Worm (Caenorhabditis elegans): ENCODE measurements around the gene srsx-19.

Gene srsx-19

DNA sequence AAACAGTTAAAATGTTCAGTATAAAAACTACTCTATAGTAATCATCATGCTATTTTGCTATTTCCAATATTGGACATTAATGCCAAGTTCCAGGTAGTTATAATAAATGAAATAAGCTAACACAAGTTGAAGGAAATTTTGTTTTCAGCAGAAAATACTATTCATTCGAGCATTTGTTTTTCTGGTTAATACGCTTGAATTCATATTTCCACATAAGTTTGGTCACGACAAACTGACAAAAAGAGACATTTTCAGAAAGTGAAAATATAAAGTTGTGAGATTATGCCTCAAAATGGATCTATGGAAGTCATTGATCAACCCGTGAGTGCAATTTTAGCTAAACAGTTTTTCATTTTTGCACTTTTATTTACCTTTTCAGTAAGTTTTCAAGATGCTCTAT is 42.3 kb upstream of the srsx-19 start, which contains the start of gene srx-131:
Gene srx-131 (plus strand): TSS at position 301 of the 400 bp plus-strand sequence.
- TF ChIP-seq lin-40 (tag; optimal IDR thresholded peaks at IDR 0.05): no peak

- no peak for TF ChIP-seq madf-3 (GFP tag; IDR thresholded peaks at IDR 0.05)
- no peak for TF ChIP-seq athp-1 (tag; optimal IDR thresholded peaks at IDR 0.05)
- TF ChIP-seq lsy-27 (tag; optimal IDR thresholded peaks at IDR 0.05; ENCODE audit: borderline replicate concordance, insufficient read depth): no peak
- TF ChIP-seq ceh-91 (GFP tag; IDR thresholded peaks at IDR 0.05): no peak
- no peak for TF ChIP-seq lag-1 (GFP tag; IDR thresholded peaks at IDR 0.05)
- no peak for TF ChIP-seq nhr-80 (tag; optimal IDR thresholded peaks at IDR 0.05)
- no peak for TF ChIP-seq tlf-1 (GFP tag; optimal IDR thresholded peaks at IDR 0.05)
- no peak for TF ChIP-seq somi-1 (GFP tag; optimal IDR thresholded peaks at IDR 0.05)
- TF ChIP-seq repo-1 (tag; optimal IDR thresholded peaks at IDR 0.05): no peak
- TF ChIP-seq tbx-9 (tag; optimal IDR thresholded peaks at IDR 0.05; ENCODE audit: borderline replicate concordance): no peak
- no peak for TF ChIP-seq egl-44 (GFP tag; IDR thresholded peaks at IDR 0.05)
- TF ChIP-seq ztf-22 (GFP tag; optimal IDR thresholded peaks at IDR 0.05): no peak
- no peak for TF ChIP-seq mes-4 (tag; optimal IDR thresholded peaks at IDR 0.05)
- TF ChIP-seq ets-4 (GFP tag; optimal IDR thresholded peaks at IDR 0.05): no peak
- TF ChIP-seq snpc-4 (GFP tag; optimal IDR thresholded peaks at IDR 0.05): no peak
- TF ChIP-seq snpc-4 (tag; optimal IDR thresholded peaks at IDR 0.05): no peak
- no peak for TF ChIP-seq rcor-1 (GFP tag; IDR thresholded peaks at IDR 0.05)
- no peak for TF ChIP-seq rec-8 (tag; optimal IDR thresholded peaks at IDR 0.05)
- TF ChIP-seq F57A8.1 (GFP tag; optimal IDR thresholded peaks at IDR 0.05): no peak
- TF ChIP-seq F33H1.4 (GFP tag; IDR thresholded peaks at IDR 0.05): no peak
- TF ChIP-seq hlh-12 (tag; optimal IDR thresholded peaks at IDR 0.05): no peak
Observed at ce11 chrV:13848379-13848778, 39.1 kb upstream of the srsx-19 start, which contains the start of gene srx-133. Gene srx-133 (plus strand): TSS chrV:13848679.

DNA sequence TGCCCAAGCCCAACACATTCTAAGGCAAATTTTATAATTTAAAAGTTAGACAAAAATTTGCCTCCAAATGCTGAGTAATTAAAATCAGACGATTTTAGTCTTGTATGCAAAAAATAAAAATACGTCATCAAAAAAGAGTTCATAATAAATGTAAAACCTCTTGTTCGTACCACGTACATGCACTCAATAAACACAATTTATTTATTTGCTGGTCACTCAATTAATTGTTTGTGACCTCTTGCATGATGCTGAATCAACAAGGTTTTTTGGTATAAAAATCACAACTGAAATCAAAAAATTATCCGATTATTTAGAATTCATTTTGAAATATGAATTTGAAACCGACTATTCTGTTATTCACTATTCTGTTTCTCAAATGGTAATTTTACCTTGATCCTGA is 37.3 kb upstream of the srsx-19 start, which contains the start of gene hpx-2:
Gene hpx-2 (plus strand): TSS at position 301 of the 400 bp plus-strand sequence.
- TF ChIP-seq attf-3 (GFP tag; conservative IDR thresholded peaks at IDR 0.05) (no peak), dox-1 (GFP tag; IDR thresholded peaks at IDR 0.05) (no peak), F57C9.4 (tag; optimal IDR thresholded peaks at IDR 0.05) (no peak), nhr-90 (tag; optimal IDR thresholded peaks at IDR 0.05) (no peak), unc-130 (GFP tag; optimal IDR thresholded peaks at IDR 0.05) (no peak), lin-54 (GFP tag; optimal IDR thresholded peaks at IDR 0.05) (no peak), repo-1 (tag; optimal IDR thresholded peaks at IDR 0.05) (no peak), mes-4 (tag; optimal IDR thresholded peaks at IDR 0.05) (no peak), attf-5 (GFP tag; optimal IDR thresholded peaks at IDR 0.05) (no peak), cebp-2 (GFP tag; IDR thresholded peaks at IDR 0.05) (no peak), F39B2.1 (GFP tag; IDR thresholded peaks at IDR 0.05) (no peak), ztf-6 (GFP tag; IDR thresholded peaks at IDR 0.05) (no peak), F37B4.10 (GFP tag; IDR thresholded peaks at IDR 0.05) (no peak), F55B11.4 (tag; optimal IDR thresholded peaks at IDR 0.05; ENCODE audit: borderline replicate concordance, insufficient read depth) (no peak)

- TF ChIP-seq snpc-3.4 (tag; optimal IDR thresholded peaks at IDR 0.05) (no peak), snpc-4 (GFP tag; optimal IDR thresholded peaks at IDR 0.05) (no peak), snpc-4 (tag; optimal IDR thresholded peaks at IDR 0.05) (no peak), lin-54 (GFP tag; optimal IDR thresholded peaks at IDR 0.05) (no peak), Y79H2A.3 (GFP tag; conservative IDR thresholded peaks at IDR 0.05) (no peak), F49E8.2 (tag; optimal IDR thresholded peaks at IDR 0.05; ENCODE audit: insufficient read depth) (no peak), hlh-26 (GFP tag; conservative IDR thresholded peaks at IDR 0.05) (no peak), athp-1 (tag; optimal IDR thresholded peaks at IDR 0.05) (no peak), unc-130 (GFP tag; optimal IDR thresholded peaks at IDR 0.05) (no peak), sdz-38 (tag; optimal IDR thresholded peaks at IDR 0.05) (no peak), nfya-1 (tag; optimal IDR thresholded peaks at IDR 0.05; ENCODE audit: borderline replicate concordance, insufficient read depth) (no peak), pbrm-1 (GFP tag; IDR thresholded peaks at IDR 0.05) (no peak), snpc-1.1 (tag; optimal IDR thresholded peaks at IDR 0.05; ENCODE audit: insufficient read depth) (no peak), lin-26 (GFP tag; IDR thresholded peaks at IDR 0.05) (no peak), F57A8.1 (GFP tag; optimal IDR thresholded peaks at IDR 0.05) (no peak), lir-1 (GFP tag; conservative IDR thresholded peaks at IDR 0.05) (no peak)
Observed at ce11 chrV:13854306-13854705, 33.2 kb upstream of the srsx-19 start, which contains the start of gene ttr-21. Gene ttr-21 (minus strand): TSS chrV:13854405.
